Fruit fly (Drosophila melanogaster): ENCODE data around the gene Ca-alpha1T.

Gene Ca-alpha1T

DNA sequence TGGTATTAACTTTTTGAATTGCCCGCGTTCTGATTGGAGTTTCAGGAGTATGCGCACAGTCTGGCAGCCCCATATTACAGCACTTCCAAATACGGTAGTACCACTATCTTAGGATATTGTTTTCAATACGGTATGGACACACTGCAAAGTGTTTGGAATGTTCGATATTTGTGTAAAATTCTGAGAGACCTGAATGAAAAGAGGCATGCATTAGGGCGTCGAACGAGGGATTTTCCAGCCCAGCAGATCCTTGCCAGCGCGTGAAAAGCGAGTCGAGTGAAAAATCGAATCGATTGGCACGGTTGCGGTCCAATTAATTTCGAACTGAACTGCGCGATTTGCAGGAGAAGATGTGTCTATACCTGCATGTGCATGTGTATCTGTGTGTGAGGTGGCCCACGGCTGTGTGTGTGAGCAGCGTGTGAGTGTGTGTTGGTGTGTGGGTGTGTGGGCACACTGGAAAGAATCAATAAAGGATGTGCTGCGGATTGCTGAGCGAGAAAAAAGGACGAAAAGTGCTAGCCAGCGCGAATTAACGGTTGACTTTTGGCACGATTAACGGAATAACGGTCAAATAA is 33.3 kb upstream of the Ca-alpha1T start, which contains the start of gene dtn (continued):
- no peak for TF ChIP-seq CG13775 (GFP tag; optimal IDR thresholded peaks at IDR 0.05)
- TF ChIP-seq btn (GFP tag; optimal IDR thresholded peaks at IDR 0.05) = no peak
- TF ChIP-seq CG8478 (optimal IDR thresholded peaks at IDR 0.05) = peak; percentile 92
- no peak for TF ChIP-seq CG11723 (GFP tag; optimal IDR thresholded peaks at IDR 0.05)
- no peak for TF ChIP-seq ems (GFP tag; optimal IDR thresholded peaks at IDR 0.05)
- TF ChIP-seq Ets65A (GFP tag) = no peak
- no peak for TF ChIP-seq Abd-B (GFP tag; optimal IDR thresholded peaks at IDR 0.05)
- peak; percentile 18 for TF ChIP-seq stwl (tag; optimal IDR thresholded peaks at IDR 0.05)

DNA sequence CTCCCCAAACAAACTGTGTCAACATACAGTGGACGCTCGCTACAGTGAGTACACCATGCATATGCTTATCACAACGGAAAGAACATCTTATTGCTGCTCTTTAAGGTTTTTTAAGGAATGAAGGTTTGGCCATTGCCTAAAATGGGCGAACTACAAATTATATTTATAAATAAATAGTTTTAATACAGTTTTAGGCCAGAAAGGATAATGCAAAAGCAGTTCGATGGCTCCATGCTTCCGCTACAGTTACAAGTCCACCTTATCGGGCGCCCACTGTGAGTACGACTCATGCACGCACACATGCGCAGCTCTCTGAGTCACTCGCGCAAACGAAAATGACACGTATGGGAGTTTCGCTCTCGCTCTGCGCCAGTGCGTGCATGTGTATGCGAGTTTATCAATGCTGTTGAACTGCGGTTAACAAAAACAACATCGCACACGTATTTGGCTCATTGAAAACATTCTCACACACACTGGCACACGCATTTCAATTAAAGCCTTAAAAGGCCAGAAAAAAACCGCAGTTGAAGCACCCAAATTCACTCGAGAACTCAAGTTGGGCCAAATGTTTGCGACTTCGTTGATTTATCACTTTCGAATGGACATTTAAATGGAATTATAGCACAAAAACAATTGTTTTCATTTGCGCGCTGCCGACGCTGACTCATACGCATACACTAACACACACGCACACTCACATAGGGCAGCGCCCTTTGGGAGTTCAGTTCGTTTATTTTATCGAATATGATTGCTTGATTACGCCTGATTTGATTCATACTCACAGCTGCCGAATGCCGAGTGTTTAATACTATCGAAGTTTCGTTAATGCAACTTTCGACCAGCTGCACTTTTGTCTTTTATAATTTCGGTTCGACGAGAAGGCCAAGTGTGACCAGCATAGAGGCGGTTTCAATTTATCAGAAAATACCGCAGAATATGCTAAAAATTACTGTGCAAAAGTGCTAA is 32.2 kb upstream of the Ca-alpha1T start, which contains the start of gene sqh:
TSS of gene sqh (minus strand) at position 916 of the 966 bp plus-strand sequence.
- TF ChIP-seq phol (tag; optimal IDR thresholded peaks at IDR 0.05) = peak; percentile 82
- TF ChIP-seq Gsc (GFP tag; IDR thresholded peaks at IDR 0.05) = peak; percentile 85
- TF ChIP-seq MTF-1 (GFP tag; optimal IDR thresholded peaks at IDR 0.05; ENCODE audit: borderline replicate concordance) = peak; percentile 47
- peak; percentile 28 for TF ChIP-seq Sry-β (GFP tag; optimal IDR thresholded peaks at IDR 0.05)
- peak; percentile 74 for TF ChIP-seq jing (GFP tag; optimal IDR thresholded peaks at IDR 0.05)
- peak; percentile 90 for TF ChIP-seq CG12391 (tag; optimal IDR thresholded peaks at IDR 0.05)
- peak; percentile 24 for TF ChIP-seq Atf-2 (GFP tag; optimal IDR thresholded peaks at IDR 0.05)
- peak; percentile 13 for TF ChIP-seq CG16863 (GFP tag; optimal IDR thresholded peaks at IDR 0.05)
- peak; percentile 50 for TF ChIP-seq CG31365 (tag; optimal IDR thresholded peaks at IDR 0.05)
- TF ChIP-seq CG12942 (GFP tag; optimal IDR thresholded peaks at IDR 0.05) = peak; percentile 78
- peak; percentile 91 for TF ChIP-seq Gug (GFP tag; IDR thresholded peaks at IDR 0.05)
- TF ChIP-seq fru (optimal IDR thresholded peaks at IDR 0.05) = no peak
- peak; percentile 85 for TF ChIP-seq jigr1 (GFP tag; IDR thresholded peaks at IDR 0.05)
- peak; percentile 44 for TF ChIP-seq CG7928 (GFP tag; optimal IDR thresholded peaks at IDR 0.05)
- peak; percentile 76 for TF ChIP-seq CG6854 (GFP tag; optimal IDR thresholded peaks at IDR 0.05)
- TF ChIP-seq corto (GFP tag; optimal IDR thresholded peaks at IDR 0.05) = peak; percentile 84
- peak; percentile 82 for TF ChIP-seq Chrac-16 (GFP tag; optimal IDR thresholded peaks at IDR 0.05)
- peak; percentile 91 for TF ChIP-seq sob (GFP tag; IDR thresholded peaks at IDR 0.05)
- TF ChIP-seq CG30403 (GFP tag; optimal IDR thresholded peaks at IDR 0.05) = peak; percentile 89
- TF ChIP-seq NC2β (GFP tag; optimal IDR thresholded peaks at IDR 0.05) = no peak
- TF ChIP-seq Ets65A (GFP tag) = peak; percentile 94
- TF ChIP-seq CG2199 (GFP tag; IDR thresholded peaks at IDR 0.05) = 0 out of 3 replicates have a peak, but pooled peaks have one; percentile 72
- TF ChIP-seq cad (GFP tag; optimal IDR thresholded peaks at IDR 0.05) = no peak
- TF ChIP-seq en (GFP tag; optimal IDR thresholded peaks at IDR 0.05) = no peak
- peak; percentile 51 for TF ChIP-seq CG13123 (GFP tag; optimal IDR thresholded peaks at IDR 0.05)
- TF ChIP-seq Scr (GFP tag; IDR thresholded peaks at IDR 0.05; ENCODE audit: partially characterized antibody) = no peak
- TF ChIP-seq Deaf1 (tag; optimal IDR thresholded peaks at IDR 0.05) = peak; percentile 55
- TF ChIP-seq vfl (GFP tag; optimal IDR thresholded peaks at IDR 0.05) = peak; percentile 63
- TF ChIP-seq hb (GFP tag; IDR thresholded peaks at IDR 0.05; ENCODE audit: partially characterized antibody) = no peak
- TF ChIP-seq CG17328 (GFP tag; IDR thresholded peaks at IDR 0.05) = peak; percentile 87
- TF ChIP-seq CG7357 (GFP tag; IDR thresholded peaks at IDR 0.05) = peak; percentile 84
- TF ChIP-seq ac (GFP tag; optimal IDR thresholded peaks at IDR 0.05) = peak; percentile 65
- peak; percentile 52 to 85 for TF ChIP-seq dpn (GFP tag; optimal IDR thresholded peaks at IDR 0.05)
- peak; percentile 84 for TF ChIP-seq CG17385 (GFP tag; optimal IDR thresholded peaks at IDR 0.05)
- TF ChIP-seq Hsf (GFP tag; optimal IDR thresholded peaks at IDR 0.05) = peak; percentile 76
- TF ChIP-seq exex (tag; optimal IDR thresholded peaks at IDR 0.05) = peak; percentile 57
- TF ChIP-seq Dip3 (GFP tag; optimal IDR thresholded peaks at IDR 0.05) = peak; percentile 63
- peak; percentile 54 for TF ChIP-seq mam (GFP tag; optimal IDR thresholded peaks at IDR 0.05)
- peak; percentile 74 for TF ChIP-seq ro (GFP tag; IDR thresholded peaks at IDR 0.05)
- TF ChIP-seq lab (GFP tag; optimal IDR thresholded peaks at IDR 0.05) = peak; percentile 91

All from whole organism, embryonic.